Worm (Caenorhabditis elegans) whole organism, dauer: ENCODE data around the gene B0228.7.

ENCODE experiments used
- unc-62 ChIP-seq: sonication (generic microtip); optimal IDR thresholded peaks from 2 replicates; lab custom pipeline; 2017; ENCODE audit warnings: missing biosample characterization, missing genetic modification reagents, missing genetic modification characterization

Gene B0228.7

ce11 chrII:7719039-7719438 is 39.8 kb downstream of the B0228.7 start:
- no peak for TF ChIP-seq unc-62 (GFP tag; lab: Kevin White, UChicago)

- TF ChIP-seq unc-62 (GFP tag; lab: Kevin White, UChicago) = no peak
Measured at ce11 chrII:7718491-7718890, 40.3 kb downstream of the B0228.7 start, which contains the start of gene cpna-5. Gene cpna-5, minus strand, starts transcription at chrII:7718591.

ce11 chrII:7716112-7716511 is 42.7 kb downstream of the B0228.7 start:
- no peak for TF ChIP-seq unc-62 (GFP tag; lab: Kevin White, UChicago)

- TF ChIP-seq unc-62 (GFP tag; lab: Kevin White, UChicago) = no peak
Measured at ce11 chrII:7714614-7715186, 44.1 kb downstream of the B0228.7 start.

- TF ChIP-seq unc-62 (GFP tag; lab: Kevin White, UChicago) = no peak
Measured at ce11 chrII:7709301-7709754, 49.5 kb downstream of the B0228.7 start, which contains the start of gene sre-1. Gene sre-1, plus strand, starts transcription at chrII:7709704.

- TF ChIP-seq unc-62 (GFP tag; lab: Kevin White, UChicago) = no peak
Measured at ce11 chrII:7708540-7708939, 50.3 kb downstream of the B0228.7 start, which contains the start of gene B0495.9. Gene B0495.9, minus strand, starts transcription at chrII:7708710.

ce11 chrII:7707383-7707782 is 51.4 kb downstream of the B0228.7 start, which contains the start of gene luc-7L:
Gene luc-7L, minus strand, starts transcription at chrII:7707483.
- TF ChIP-seq unc-62 (GFP tag; lab: Kevin White, UChicago) = no peak
